Fruit fly (Drosophila melanogaster) whole organism, embryonic: ENCODE data around the gene CG15365.

ENCODE experiments used
- B-H1 ChIP-seq: fragments of 200-800 bp; sonication (Bioruptor generic); IDR thresholded peaks from 3 replicates; pipeline ENCODE4 v1.3.6; 2022; ENCODE audit warnings: missing biosample characterization, missing genetic modification characterization
- Blimp-1 ChIP-seq: fragments of 200-800 bp; sonication (Bioruptor generic); optimal IDR thresholded peaks from 3 replicates; lab custom pipeline; 2018; ENCODE audit warnings: missing biosample characterization, missing genetic modification characterization, mild to moderate bottlenecking, moderate library complexity, missing genetic modification reagents
- CG10274 ChIP-seq: fragments of 200-800 bp; sonication (Bioruptor generic); optimal IDR thresholded peaks from 3 replicates; lab custom pipeline; 2017; ENCODE audit warnings: missing biosample characterization, mild to moderate bottlenecking, missing genetic modification characterization
- CG12104 ChIP-seq: fragments of 200-800 bp; sonication (Bioruptor generic); optimal IDR thresholded peaks from 3 replicates; lab custom pipeline; 2016; ENCODE audit warnings: missing biosample characterization, missing genetic modification characterization
- CG14965 ChIP-seq: fragments of 200-800 bp; sonication (Bioruptor generic); optimal IDR thresholded peaks from 2 replicates; lab custom pipeline; 2016; ENCODE audit warnings: missing biosample characterization, missing genetic modification characterization, borderline replicate concordance
- CG17829 ChIP-seq: fragments of 200-800 bp; optimal IDR thresholded peaks from 2 replicates; lab custom pipeline; 2019; ENCODE audit warnings: missing biosample characterization, mild to moderate bottlenecking, missing genetic modification characterization, moderate library complexity
- CG31388 ChIP-seq: fragments of 200-800 bp; sonication (Bioruptor generic); optimal IDR thresholded peaks from 2 replicates; lab custom pipeline; 2016; ENCODE audit warnings: missing biosample characterization, missing genetic modification characterization
- CG4328 ChIP-seq: fragments of 200-800 bp; sonication (Bioruptor generic); optimal IDR thresholded peaks from 3 replicates; lab custom pipeline; 2017; ENCODE audit warnings: missing biosample characterization, missing genetic modification reagents, missing genetic modification characterization
- CG4360 ChIP-seq: fragments of 200-800 bp; sonication (Bioruptor generic); IDR thresholded peaks from 2 replicates; pipeline ENCODE4 v1.3.6; 2022; ENCODE audit warnings: missing biosample characterization, missing genetic modification characterization
- CG5180 ChIP-seq: fragments of 200-800 bp; sonication (Bioruptor generic); optimal IDR thresholded peaks from 3 replicates; lab custom pipeline; 2017; ENCODE audit warnings: missing biosample characterization, missing genetic modification characterization, mild to moderate bottlenecking, moderate library complexity, missing genetic modification reagents
- CG9215 ChIP-seq: fragments of 200-800 bp; sonication (Bioruptor generic); IDR thresholded peaks from 2 replicates; pipeline ENCODE4 v1.3.6; 2022; ENCODE audit warnings: missing biosample characterization, missing genetic modification characterization
- CG9437 ChIP-seq: fragments of 200-800 bp; sonication (Bioruptor generic); optimal IDR thresholded peaks from 2 replicates; lab custom pipeline; 2018; ENCODE audit warnings: missing biosample characterization, mild to moderate bottlenecking, missing genetic modification characterization
- CTCF ChIP-seq: fragments of 200-800 bp; sonication (Bioruptor generic); optimal IDR thresholded peaks from 2 replicates; lab custom pipeline; 2017; ENCODE audit warnings: missing biosample characterization, mild to moderate bottlenecking, missing genetic modification characterization, moderate library complexity
- Dad ChIP-seq: fragments of 200-800 bp; sonication (Bioruptor generic); optimal IDR thresholded peaks from 3 replicates; lab custom pipeline; 2016; ENCODE audit warnings: missing biosample characterization, missing genetic modification characterization
- Fer2 ChIP-seq: fragments of 200-800 bp; sonication (Bioruptor generic); optimal IDR thresholded peaks from 2 replicates; lab custom pipeline; 2018; ENCODE audit warnings: missing biosample characterization, mild to moderate bottlenecking, missing genetic modification characterization, moderate library complexity
- H2.0 ChIP-seq: fragments of 200-800 bp; sonication (Bioruptor generic); IDR thresholded peaks from 2 replicates; pipeline ENCODE4 v1.3.6; 2022; ENCODE audit warnings: missing biosample characterization, missing genetic modification characterization
- HmgZ ChIP-seq: fragments of 200-800 bp; sonication (Bioruptor generic); optimal IDR thresholded peaks from 2 replicates; lab custom pipeline; 2018; ENCODE audit warnings: missing biosample characterization, mild to moderate bottlenecking, missing genetic modification characterization
- Lhr ChIP-seq: fragments of 200-800 bp; sonication (Bioruptor generic); optimal IDR thresholded peaks from 3 replicates; lab custom pipeline; 2017; ENCODE audit warnings: mild to moderate bottlenecking, missing biosample characterization, missing genetic modification reagents, missing genetic modification characterization
- Max ChIP-seq: fragments of 200-800 bp; sonication (Bioruptor generic); optimal IDR thresholded peaks from 2 replicates; lab custom pipeline; 2016; ENCODE audit warnings: missing biosample characterization, mild to moderate bottlenecking, missing genetic modification characterization
- Neu2 ChIP-seq: fragments of 200-800 bp; sonication (Bioruptor generic); optimal IDR thresholded peaks from 3 replicates; lab custom pipeline; 2016; ENCODE audit warnings: missing biosample characterization, missing genetic modification characterization, borderline replicate concordance
- Ptx1 ChIP-seq: fragments of 200-800 bp; sonication (Bioruptor generic); IDR thresholded peaks from 2 replicates; pipeline ENCODE4 v1.3.6; 2022; ENCODE audit warnings: missing biosample characterization, missing genetic modification characterization
- Six4 ChIP-seq: fragments of 200-800 bp; sonication (Bioruptor generic); optimal IDR thresholded peaks from 2 replicates; lab custom pipeline; 2016; ENCODE audit warnings: missing biosample characterization, missing genetic modification characterization
- Stat92E ChIP-seq, 3 experiments: fragments of >200 bp in 2 of 3; fragments of 200-800 bp in 1 of 3; sonication (Bioruptor generic) in 1 of 3; optimal IDR thresholded peaks; 2 replicates each; lab custom pipeline; 2017 to 2019; ENCODE audit warnings: missing biosample characterization in 3 of 3, missing genetic modification characterization in 3 of 3, mild to moderate bottlenecking in 1 of 3, moderate library complexity in 1 of 3
- Trl ChIP-seq, 3 experiments: fragments of >200 bp in 2 of 3; fragments of 200-800 bp in 1 of 3; sonication (Bioruptor generic) in 1 of 3; optimal IDR thresholded peaks; 2 replicates in 1 of 3; 3 replicates in 2 of 3; lab custom pipeline; 2016 to 2017; ENCODE audit warnings: missing biosample characterization in 1 of 3, missing genetic modification characterization in 1 of 3
- al ChIP-seq: fragments of 200-800 bp; sonication (Bioruptor generic); IDR thresholded peaks from 2 replicates; pipeline ENCODE4 v1.3.6; 2022; ENCODE audit warnings: missing biosample characterization, missing genetic modification characterization
- ase ChIP-seq: fragments of 200-800 bp; sonication (Bioruptor generic); IDR thresholded peaks from 3 replicates; pipeline ENCODE4 v1.3.6; 2022; ENCODE audit warnings: missing biosample characterization, missing genetic modification characterization
- ash1 ChIP-seq: fragments of 200-800 bp; sonication (Bioruptor generic); optimal IDR thresholded peaks from 2 replicates; lab custom pipeline; 2018; ENCODE audit warnings: missing biosample characterization, mild to moderate bottlenecking, missing genetic modification characterization
- az2 ChIP-seq: fragments of 200-800 bp; sonication (Bioruptor generic); optimal IDR thresholded peaks from 3 replicates; lab custom pipeline; 2016; ENCODE audit warnings: missing biosample characterization, missing genetic modification characterization
- bsh ChIP-seq, 2 experiments: fragments of 200-800 bp; sonication (Bioruptor generic); optimal IDR thresholded peaks; 2 replicates each; lab custom pipeline; 2017 to 2018; ENCODE audit warnings: mild to moderate bottlenecking in 2 of 2, missing biosample characterization in 2 of 2, missing genetic modification characterization in 2 of 2, moderate library complexity in 1 of 2
- cas ChIP-seq: fragments of 200-800 bp; sonication (Bioruptor generic); IDR thresholded peaks from 2 replicates; pipeline ENCODE4 v1.3.6; 2022; ENCODE audit warnings: missing biosample characterization, missing genetic modification characterization
- cato ChIP-seq: fragments of 200-800 bp; sonication (Bioruptor generic); optimal IDR thresholded peaks from 2 replicates; lab custom pipeline; 2016; ENCODE audit warnings: missing biosample characterization, missing genetic modification characterization, borderline replicate concordance
- cg ChIP-seq: fragments of 200-800 bp; sonication (Bioruptor generic); optimal IDR thresholded peaks from 3 replicates; lab custom pipeline; 2019; ENCODE audit warnings: missing biosample characterization, mild to moderate bottlenecking, missing genetic modification characterization, moderate library complexity
- crol ChIP-seq: fragments of 200-800 bp; sonication (Bioruptor generic); IDR thresholded peaks from 2 replicates; pipeline ENCODE4 v1.3.6; 2022; ENCODE audit warnings: missing biosample characterization, missing genetic modification characterization
- crp ChIP-seq, 2 experiments: fragments of 200-800 bp; sonication (Bioruptor generic); optimal IDR thresholded peaks; 2 replicates in 1 of 2; 3 replicates in 1 of 2; lab custom pipeline; 2017; ENCODE audit warnings: missing biosample characterization in 2 of 2, missing genetic modification characterization in 2 of 2, mild to moderate bottlenecking in 1 of 2, moderate library complexity in 1 of 2
- da ChIP-seq: fragments of 200-800 bp; sonication (Bioruptor generic); optimal IDR thresholded peaks from 2 replicates; lab custom pipeline; 2016; ENCODE audit warnings: missing biosample characterization, missing genetic modification characterization
- dpn ChIP-seq, 2 experiments: fragments of 200-800 bp; sonication (Bioruptor generic); optimal IDR thresholded peaks; 3 replicates each; lab custom pipeline; 2016; ENCODE audit warnings: missing biosample characterization in 2 of 2, missing genetic modification characterization in 2 of 2
- hb ChIP-seq: fragments of 200-800 bp; sonication (Bioruptor generic); IDR thresholded peaks from 3 replicates; pipeline ENCODE4 v1.3.6; 2022; ENCODE audit warnings: missing biosample characterization, missing genetic modification characterization; ENCODE audit not compliant: partially characterized antibody
- inv ChIP-seq: fragments of 200-800 bp; sonication (Bioruptor generic); IDR thresholded peaks from 2 replicates; pipeline ENCODE4 v1.3.6; 2022; ENCODE audit warnings: missing biosample characterization, missing genetic modification characterization; ENCODE audit not compliant: partially characterized antibody
- kah ChIP-seq: fragments of 200-800 bp; sonication (Bioruptor generic); optimal IDR thresholded peaks from 2 replicates; lab custom pipeline; 2018; ENCODE audit warnings: missing biosample characterization, mild to moderate bottlenecking, missing genetic modification characterization
- pan ChIP-seq, 4 experiments: fragments of >200 bp in 3 of 4; fragments of 200-800 bp in 1 of 4; sonication (Bioruptor generic) in 1 of 4; optimal IDR thresholded peaks in 3 of 4; IDR thresholded peaks in 1 of 4; 2 replicates each; pipeline versions ENCODE4 v1.3.6 to Lab custom; 2017 to 2022; ENCODE audit warnings: missing biosample characterization in 2 of 4, missing genetic modification characterization in 2 of 4, mixed read lengths in 1 of 4
- phol ChIP-seq: fragments of 200-800 bp; sonication (Bioruptor generic); optimal IDR thresholded peaks from 3 replicates; lab custom pipeline; 2018; ENCODE audit warnings: missing biosample characterization, mild to moderate bottlenecking, missing genetic modification characterization, moderate library complexity
- pzg ChIP-seq: fragments of 200-800 bp; sonication (Bioruptor generic); optimal IDR thresholded peaks from 3 replicates; lab custom pipeline; 2018; ENCODE audit warnings: missing biosample characterization, mild to moderate bottlenecking, missing genetic modification characterization, moderate library complexity
- ranshi ChIP-seq: fragments of 200-800 bp; sonication (Bioruptor generic); IDR thresholded peaks from 2 replicates; pipeline ENCODE4 v1.3.6; 2022; ENCODE audit warnings: missing biosample characterization, missing genetic modification characterization
- slou ChIP-seq: fragments of 200-800 bp; sonication (Bioruptor generic); optimal IDR thresholded peaks from 3 replicates; lab custom pipeline; 2016; ENCODE audit warnings: missing biosample characterization, missing genetic modification characterization
- slp2 ChIP-seq: fragments of 200-800 bp; sonication (Bioruptor generic); optimal IDR thresholded peaks from 2 replicates; lab custom pipeline; 2016; ENCODE audit warnings: missing biosample characterization, missing genetic modification characterization
- sug ChIP-seq: fragments of 200-800 bp; optimal IDR thresholded peaks from 2 replicates; lab custom pipeline; 2019; ENCODE audit warnings: missing biosample characterization, mild to moderate bottlenecking, missing genetic modification characterization, moderate library complexity
- tap ChIP-seq: fragments of 200-800 bp; optimal IDR thresholded peaks from 3 replicates; lab custom pipeline; 2019; ENCODE audit warnings: missing biosample characterization, mild to moderate bottlenecking, missing genetic modification characterization, moderate library complexity
- tio ChIP-seq: fragments of 200-800 bp; sonication (Bioruptor generic); optimal IDR thresholded peaks from 2 replicates; lab custom pipeline; 2017; ENCODE audit warnings: missing biosample characterization, missing genetic modification characterization, inconsistent platforms
- wek ChIP-seq: fragments of 200-800 bp; sonication (Bioruptor generic); optimal IDR thresholded peaks from 3 replicates; lab custom pipeline; 2018; ENCODE audit warnings: missing biosample characterization, mild to moderate bottlenecking, missing genetic modification characterization, moderate library complexity
- zfh1 ChIP-seq: fragments of 200-800 bp; sonication (Bioruptor generic); IDR thresholded peaks from 3 replicates; pipeline ENCODE4 v1.3.6; 2022; ENCODE audit warnings: missing biosample characterization, missing genetic modification characterization

Gene CG15365

dm6 chrX:9048941-9049340 lies 18.8 kb downstream of the CG15365 start:
- TF ChIP-seq CTCF (no peak), CG10274 (GFP tag; lab: Kevin White, UChicago) (no peak), slou (GFP tag; lab: Kevin White, UChicago) (no peak), cato (GFP tag; lab: Kevin White, UChicago) (no peak), CG5180 (no peak), Dad (GFP tag; lab: Kevin White, UChicago) (no peak), inv (no peak), crol (peak; percentile 42), cg (GFP tag; lab: Kevin White, UChicago) (peak; percentile 32), Trl (optimal IDR thresholded peaks at IDR 0.05; lab: Kevin White, UChicago) (peak; percentile 6 to 53), Trl (GFP tag; optimal IDR thresholded peaks at IDR 0.05; lab: Kevin White, UChicago) (no peak), CG4360 (GFP tag; lab: Robert Waterston, UW) (peak; percentile 69), phol (tag; lab: Kevin White, UChicago) (no peak), H2.0 (GFP tag; lab: Robert Waterston, UW) (no peak), Blimp-1 (GFP tag; lab: Kevin White, UChicago) (peak; percentile 69), CG14965 (GFP tag; lab: Kevin White, UChicago) (no peak), kah (GFP tag; lab: Kevin White, UChicago) (peak; percentile 31)
- TF ChIP-seq, all 482 proteins: peak for 6

- TF ChIP-seq Lhr (GFP tag; lab: Kevin White, UChicago) (no peak), cas (no peak), CG12104 (no peak), slp2 (peak; percentile 43), bsh (GFP tag; optimal IDR thresholded peaks at IDR 0.05; lab: Kevin White, UChicago) (peak in 1 of 2 experiments; percentile 59), da (GFP tag; lab: Kevin White, UChicago) (no peak), CG17829 (no peak), pzg (GFP tag; lab: Kevin White, UChicago) (no peak), ranshi (no peak), dpn (GFP tag; optimal IDR thresholded peaks at IDR 0.05; lab: Kevin White, UChicago) (no peak), Six4 (GFP tag; lab: Kevin White, UChicago) (no peak), ase (no peak), tio (GFP tag; lab: Kevin White, UChicago) (no peak), wek (GFP tag; lab: Kevin White, UChicago) (no peak), Fer2 (tag; lab: Kevin White, UChicago) (no peak), az2 (GFP tag; lab: Kevin White, UChicago) (peak; percentile 17), HmgZ (tag; lab: Kevin White, UChicago) (no peak), tap (tag; lab: Kevin White, UChicago) (no peak), CG4328 (GFP tag; lab: Kevin White, UChicago) (no peak), crp (GFP tag; optimal IDR thresholded peaks at IDR 0.05; lab: Kevin White, UChicago) (no peak), al (GFP tag; lab: Robert Waterston, UW) (no peak), B-H1 (GFP tag; lab: Robert Waterston, UW) (no peak), CG9215 (GFP tag; lab: Robert Waterston, UW) (no peak), hb (no peak), Max (GFP tag; lab: Kevin White, UChicago) (no peak), ash1 (GFP tag; lab: Kevin White, UChicago) (no peak), sug (tag; lab: Kevin White, UChicago) (no peak), Neu2 (GFP tag; lab: Kevin White, UChicago) (no peak), pan (optimal IDR thresholded peaks at IDR 0.05; lab: Kevin White, UChicago) (peak in 1 of 2 experiments; percentile 29), pan (GFP tag; optimal IDR thresholded peaks at IDR 0.05 in 1 of 2, IDR thresholded peaks at IDR 0.05 in 1 of 2) (peak in 1 of 2 experiments; percentile 28), Ptx1 (GFP tag; lab: Robert Waterston, UW) (no peak), zfh1 (0 out of 3 replicates have a peak, but pooled peaks have one; percentile 32), CG9437 (GFP tag; lab: Kevin White, UChicago) (peak; percentile 13), Stat92E (GFP tag; optimal IDR thresholded peaks at IDR 0.05; lab: Kevin White, UChicago) (no peak), CG31388 (no peak)
Measured at dm6 chrX:9048385-9048750, 19.4 kb downstream of the CG15365 start.
